Fruit fly (Drosophila melanogaster): ENCODE results near the gene Tmtc1.

Gene Tmtc1

dm6 chr2L:2636326-2637001, 41.1 kb upstream of the Tmtc1 start (continued):
- peak; percentile 41 for TF ChIP-seq grau (tag; optimal IDR thresholded peaks at IDR 0.05)
- no peak for TF ChIP-seq vnd (GFP tag; IDR thresholded peaks at IDR 0.05; ENCODE audit: partially characterized antibody)
- no peak for TF ChIP-seq CG11247 (GFP tag; IDR thresholded peaks at IDR 0.05)
- no peak for TF ChIP-seq CG12942 (GFP tag; optimal IDR thresholded peaks at IDR 0.05)
- TF ChIP-seq sens (GFP tag) = peak; percentile 31
- TF ChIP-seq NFAT (GFP tag; IDR thresholded peaks at IDR 0.05) = no peak
- peak; percentile 38 for TF ChIP-seq CoRest (tag; optimal IDR thresholded peaks at IDR 0.05)
- TF ChIP-seq Ada2b (GFP tag; IDR thresholded peaks at IDR 0.05) = no peak
- peak; percentile 89 for TF ChIP-seq D19A (tag; optimal IDR thresholded peaks at IDR 0.05)
- peak; percentile 12 for TF ChIP-seq CG17385 (GFP tag; optimal IDR thresholded peaks at IDR 0.05)
- no peak for TF ChIP-seq H15 (GFP tag; IDR thresholded peaks at IDR 0.05)
- no peak for TF ChIP-seq CG31441 (GFP tag; IDR thresholded peaks at IDR 0.05)
- no peak for TF ChIP-seq CG12299 (tag; optimal IDR thresholded peaks at IDR 0.05)
- TF ChIP-seq amos (GFP tag; IDR thresholded peaks at IDR 0.05; ENCODE audit: partially characterized antibody) = no peak
- no peak for TF ChIP-seq Stat92E (GFP tag; optimal IDR thresholded peaks at IDR 0.05)
- peak; percentile 64 for TF ChIP-seq abd-A (tag; optimal IDR thresholded peaks at IDR 0.05)
- TF ChIP-seq Tbp (GFP tag; optimal IDR thresholded peaks at IDR 0.05) = no peak
- TF ChIP-seq nmo (GFP tag; optimal IDR thresholded peaks at IDR 0.05) = peak; percentile 18
- peak in 1 of 2 experiments; percentile 29 for TF ChIP-seq Hr51 (GFP tag; optimal IDR thresholded peaks at IDR 0.05)
- TF ChIP-seq Ssrp (tag; optimal IDR thresholded peaks at IDR 0.05) = peak; percentile 31
- peak; percentile 50 for TF ChIP-seq Sox102F (GFP tag; optimal IDR thresholded peaks at IDR 0.05)
- no peak for TF ChIP-seq Dll (GFP tag; IDR thresholded peaks at IDR 0.05; ENCODE audit: partially characterized antibody)
- TF ChIP-seq CG13894 (tag; optimal IDR thresholded peaks at IDR 0.05) = no peak
- no peak for TF ChIP-seq org-1 (GFP tag; optimal IDR thresholded peaks at IDR 0.05)
- TF ChIP-seq CG13424 (tag; optimal IDR thresholded peaks at IDR 0.05) = peak; percentile 30
- peak; percentile 3 for TF ChIP-seq run (tag; optimal IDR thresholded peaks at IDR 0.05)
- peak; percentile 42 for TF ChIP-seq PHDP (tag; optimal IDR thresholded peaks at IDR 0.05)
- peak; percentile 60 for TF ChIP-seq nerfin-1 (tag; optimal IDR thresholded peaks at IDR 0.05)
- no peak for TF ChIP-seq CG10543 (GFP tag; optimal IDR thresholded peaks at IDR 0.05)
- TF ChIP-seq unpg (GFP tag; optimal IDR thresholded peaks at IDR 0.05) = peak; percentile 16
- no peak for TF ChIP-seq CG9727 (GFP tag; optimal IDR thresholded peaks at IDR 0.05)
- 0 out of 2 replicates have a peak, but pooled peaks have one; percentile 17 for TF ChIP-seq CG32532 (GFP tag; IDR thresholded peaks at IDR 0.05)
- no peak for TF ChIP-seq h (optimal IDR thresholded peaks at IDR 0.05)
- peak; percentile 13 for TF ChIP-seq ATbp (GFP tag; optimal IDR thresholded peaks at IDR 0.05)
- no peak for TF ChIP-seq CG7987 (GFP tag; optimal IDR thresholded peaks at IDR 0.05)

dm6 chr2L:2637002-2637377, 40.5 kb upstream of the Tmtc1 start:
- TF ChIP-seq disco-r (GFP tag; optimal IDR thresholded peaks at IDR 0.05) (no peak), Med (GFP tag) (peak; percentile 31), gcm2 (GFP tag; optimal IDR thresholded peaks at IDR 0.05) (no peak), Bdp1 (GFP tag; optimal IDR thresholded peaks at IDR 0.05) (no peak), CG6765 (GFP tag; optimal IDR thresholded peaks at IDR 0.05) (no peak), Hand (GFP tag; optimal IDR thresholded peaks at IDR 0.05) (no peak), emc (GFP tag; optimal IDR thresholded peaks at IDR 0.05) (no peak), CG33557 (GFP tag; optimal IDR thresholded peaks at IDR 0.05) (no peak), Doc2 (GFP tag; IDR thresholded peaks at IDR 0.05) (no peak), bigmax (GFP tag; optimal IDR thresholded peaks at IDR 0.05) (no peak), Oaz (GFP tag; IDR thresholded peaks at IDR 0.05) (no peak), CG14860 (GFP tag; IDR thresholded peaks at IDR 0.05; ENCODE audit: partially characterized antibody) (no peak), usp (GFP tag; optimal IDR thresholded peaks at IDR 0.05) (no peak), nerfin-1 (tag; optimal IDR thresholded peaks at IDR 0.05) (peak; percentile 31), scrt (GFP tag; optimal IDR thresholded peaks at IDR 0.05) (peak; percentile 92), H15 (GFP tag; IDR thresholded peaks at IDR 0.05) (no peak), CG4854 (GFP tag; optimal IDR thresholded peaks at IDR 0.05) (no peak), CG34376 (GFP tag; optimal IDR thresholded peaks at IDR 0.05) (no peak)
